Worm (Caenorhabditis elegans) whole organism, L4 larva: Measurements from ENCODE around the gene Y57G11C.8.

Source experiments
- ceh-62 ChIP-seq: sonication (generic microtip); optimal IDR thresholded peaks from 2 replicates; lab custom pipeline; 2017; ENCODE audit warnings: missing biosample characterization, missing genetic modification characterization
- ceh-82 ChIP-seq: sonication (generic microtip); optimal IDR thresholded peaks from 2 replicates; lab custom pipeline; 2017; ENCODE audit warnings: missing biosample characterization, missing genetic modification characterization
- mep-1 ChIP-seq: fragments of 150-350 bp; sonication (generic microtip); optimal IDR thresholded peaks from 3 replicates; lab custom pipeline; 2014; ENCODE audit warnings: missing biosample characterization, missing genetic modification characterization
- nhr-76 ChIP-seq: fragments of 150-350 bp; optimal IDR thresholded peaks from 2 replicates; lab custom pipeline; 2014; ENCODE audit warnings: missing biosample characterization, missing genetic modification characterization
- nhr-77 ChIP-seq: fragments of 150-350 bp; optimal IDR thresholded peaks from 2 replicates; lab custom pipeline; 2014; ENCODE audit warnings: missing biosample characterization, missing genetic modification characterization
- set-16 ChIP-seq: fragments of 200-800 bp; sonication (Bioruptor generic); IDR thresholded peaks from 2 replicates; pipeline ENCODE4 v1.3.6; 2022; ENCODE audit warnings: missing genetic modification reagents, missing genetic modification characterization, missing compliant biosample characterization
- skn-1 ChIP-seq: fragments of 150-350 bp; optimal IDR thresholded peaks from 2 replicates; lab custom pipeline; 2014; ENCODE audit warnings: missing biosample characterization, missing genetic modification characterization
- spr-3 ChIP-seq: fragments of 200-800 bp; sonication (Bioruptor generic); optimal IDR thresholded peaks from 2 replicates; lab custom pipeline; 2018; ENCODE audit warnings: mild to moderate bottlenecking, missing genetic modification characterization, missing compliant biosample characterization
- zag-1 ChIP-seq: fragments of 150-350 bp; optimal IDR thresholded peaks from 2 replicates; lab custom pipeline; 2014; ENCODE audit warnings: missing biosample characterization, missing genetic modification characterization

- TF ChIP-seq mep-1 (no peak), ceh-62 (tag; lab: Kevin White, UChicago) (no peak), set-16 (GFP tag; lab: Robert Waterston, UW) (no peak), skn-1 (tag; lab: Kevin White, UChicago) (no peak), nhr-76 (tag; lab: Kevin White, UChicago) (no peak), nhr-77 (tag; lab: Kevin White, UChicago) (no peak), spr-3 (GFP tag; lab: Kevin White, UChicago) (no peak), ceh-82 (no peak), zag-1 (no peak)
Observed at ce11 chrIV:14800931-14801330, 19.3 kb downstream of the Y57G11C.8 start.
